Fruit fly (Drosophila melanogaster): ENCODE data around the gene CG1578.

DNA sequence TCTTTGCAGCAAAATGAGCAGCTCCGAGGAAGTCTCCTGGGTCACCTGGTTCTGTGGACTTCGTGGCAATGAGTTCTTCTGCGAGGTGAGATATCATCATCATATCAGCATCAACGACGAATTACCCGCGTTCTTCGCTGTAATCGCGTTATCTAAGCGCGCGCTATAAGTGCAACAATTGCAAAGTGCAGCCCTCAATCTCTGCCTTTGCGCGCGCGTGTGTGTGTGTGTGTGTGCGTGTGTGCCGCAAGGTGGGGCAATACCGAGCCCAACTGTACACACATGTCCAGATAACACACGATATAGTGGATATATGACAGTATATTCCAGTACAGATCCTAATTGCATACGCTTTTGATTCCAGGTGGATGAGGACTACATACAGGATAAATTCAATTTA lies 22.9 kb downstream of the CG1578 start:
- no peak for TF ChIP-seq Clk (GFP tag; optimal IDR thresholded peaks at IDR 0.05)
- TF ChIP-seq kay (GFP tag; ENCODE audit: borderline replicate concordance), result no peak
- TF ChIP-seq CG11617 (GFP tag; optimal IDR thresholded peaks at IDR 0.05), result no peak

All from whole organism, adult.